Fruit fly (Drosophila melanogaster) whole organism, embryonic: ENCODE results near the gene Prp39.
A peak's percentile ranks its signal among the peaks of the same experiment; 100 is the strongest.

ENCODE experiments used
- B-H2 ChIP-seq: fragments of 200-800 bp; sonication (Bioruptor generic); optimal IDR thresholded peaks from 2 replicates; lab custom pipeline; 2018; ENCODE audit warnings: missing biosample characterization, mild to moderate bottlenecking, missing genetic modification characterization
- CG11695 ChIP-seq: fragments of 200-800 bp; sonication (Bioruptor generic); IDR thresholded peaks from 3 replicates; pipeline ENCODE4 v1.3.6; 2022; ENCODE audit warnings: missing biosample characterization, missing genetic modification characterization
- CG12219 ChIP-seq: fragments of 200-800 bp; sonication (Bioruptor generic); optimal IDR thresholded peaks from 3 replicates; lab custom pipeline; 2018; ENCODE audit warnings: missing biosample characterization, mild to moderate bottlenecking, missing genetic modification characterization
- CG13296 ChIP-seq: fragments of 200-800 bp; sonication (Bioruptor generic); optimal IDR thresholded peaks from 3 replicates; lab custom pipeline; 2018; ENCODE audit warnings: missing biosample characterization, mild to moderate bottlenecking, missing genetic modification characterization
- CG14014 ChIP-seq: fragments of 200-800 bp; sonication (Bioruptor generic); IDR thresholded peaks from 2 replicates; pipeline ENCODE4 v1.3.6; 2022; ENCODE audit warnings: missing biosample characterization, missing genetic modification characterization
- CG14710 ChIP-seq: fragments of 200-800 bp; sonication (Bioruptor generic); optimal IDR thresholded peaks from 3 replicates; lab custom pipeline; 2019; ENCODE audit warnings: missing biosample characterization, mild to moderate bottlenecking, missing genetic modification characterization, moderate library complexity
- CG14860 ChIP-seq: fragments of 200-800 bp; sonication (Bioruptor generic); IDR thresholded peaks from 3 replicates; pipeline ENCODE4 v1.3.6; 2022; ENCODE audit warnings: missing biosample characterization, missing genetic modification characterization; ENCODE audit not compliant: partially characterized antibody
- CG15479 ChIP-seq: fragments of 200-800 bp; sonication (Bioruptor generic); optimal IDR thresholded peaks from 3 replicates; lab custom pipeline; 2019; ENCODE audit warnings: missing biosample characterization, mild to moderate bottlenecking, missing genetic modification characterization, moderate library complexity
- CG16863 ChIP-seq: fragments of 200-800 bp; sonication (Bioruptor generic); optimal IDR thresholded peaks from 3 replicates; lab custom pipeline; 2016; ENCODE audit warnings: missing biosample characterization, missing genetic modification characterization
- CG17359 ChIP-seq: fragments of 200-800 bp; sonication (Bioruptor generic); optimal IDR thresholded peaks from 3 replicates; lab custom pipeline; 2018; ENCODE audit warnings: missing biosample characterization, mild to moderate bottlenecking, missing genetic modification characterization, moderate library complexity
- CG18011 ChIP-seq: fragments of 200-800 bp; sonication (Bioruptor generic); optimal IDR thresholded peaks from 2 replicates; lab custom pipeline; 2017; ENCODE audit warnings: missing biosample characterization, missing genetic modification characterization, mild to moderate bottlenecking, moderate library complexity, missing genotype
- CG32767 ChIP-seq: fragments of 200-800 bp; sonication (Bioruptor generic); IDR thresholded peaks from 2 replicates; pipeline ENCODE4 v1.3.6; 2022; ENCODE audit warnings: missing biosample characterization, missing genetic modification characterization
- CG34376 ChIP-seq: fragments of 200-800 bp; sonication (Bioruptor generic); optimal IDR thresholded peaks from 2 replicates; lab custom pipeline; 2018; ENCODE audit warnings: missing biosample characterization, mild to moderate bottlenecking, missing genetic modification characterization
- CG3726 ChIP-seq: fragments of 200-800 bp; sonication (Bioruptor generic); IDR thresholded peaks from 3 replicates; pipeline ENCODE4, ENCODE4 v1.3.6; 2022; ENCODE audit warnings: missing biosample characterization, missing genetic modification characterization
- CG5953 ChIP-seq: fragments of 200-800 bp; sonication (Bioruptor generic); IDR thresholded peaks from 2 replicates; pipeline ENCODE4 v1.3.6; 2022; ENCODE audit warnings: missing biosample characterization, missing genetic modification characterization
- CG6175 ChIP-seq: fragments of 200-800 bp; sonication (Bioruptor generic); IDR thresholded peaks from 3 replicates; pipeline ENCODE4 v1.3.6; 2022; ENCODE audit warnings: missing biosample characterization, missing genetic modification characterization
- CG6654 ChIP-seq: fragments of 200-800 bp; sonication (Bioruptor generic); optimal IDR thresholded peaks from 2 replicates; lab custom pipeline; 2017; ENCODE audit warnings: missing biosample characterization, mild to moderate bottlenecking, missing genetic modification characterization
- CkIIα-i1 ChIP-seq: fragments of 200-800 bp; sonication (Bioruptor generic); IDR thresholded peaks from 2 replicates; pipeline ENCODE4 v1.3.6; 2022; ENCODE audit warnings: missing biosample characterization, missing genetic modification characterization
- Deaf1 ChIP-seq: fragments of 200-800 bp; optimal IDR thresholded peaks from 3 replicates; lab custom pipeline; 2019; ENCODE audit warnings: missing biosample characterization, mild to moderate bottlenecking, missing genetic modification characterization, moderate library complexity
- Dek ChIP-seq: fragments of 200-800 bp; sonication (Bioruptor generic); optimal IDR thresholded peaks from 3 replicates; lab custom pipeline; 2019; ENCODE audit warnings: missing biosample characterization, mild to moderate bottlenecking, missing genetic modification characterization, moderate library complexity
- Elba2 ChIP-seq: fragments of 200-800 bp; sonication (Bioruptor generic); optimal IDR thresholded peaks from 3 replicates; lab custom pipeline; 2016; ENCODE audit warnings: missing biosample characterization, missing genetic modification characterization
- Ets65A ChIP-seq: fragments of 200-800 bp; sonication (Bioruptor generic); peaks from one replicate; lab custom pipeline; 2016; ENCODE audit warnings: missing biosample characterization, missing genetic modification characterization
- Fer2 ChIP-seq: fragments of 200-800 bp; sonication (Bioruptor generic); optimal IDR thresholded peaks from 2 replicates; lab custom pipeline; 2018; ENCODE audit warnings: missing biosample characterization, mild to moderate bottlenecking, missing genetic modification characterization, moderate library complexity
- H2.0 ChIP-seq: fragments of 200-800 bp; sonication (Bioruptor generic); IDR thresholded peaks from 2 replicates; pipeline ENCODE4 v1.3.6; 2022; ENCODE audit warnings: missing biosample characterization, missing genetic modification characterization
- Hr39 ChIP-seq: fragments of >200 bp; optimal IDR thresholded peaks from 2 replicates; lab custom pipeline; 2017
- Hr78 ChIP-seq, 2 experiments: fragments of 200-800 bp in 1 of 2; fragments of >200 bp in 1 of 2; sonication (Bioruptor generic) in 1 of 2; optimal IDR thresholded peaks; 2 replicates each; lab custom pipeline; 2017 to 2019; ENCODE audit warnings: missing biosample characterization in 2 of 2, missing genetic modification characterization in 2 of 2, mild to moderate bottlenecking in 1 of 2, moderate library complexity in 1 of 2
- MBD-R2 ChIP-seq: fragments of 200-800 bp; sonication (Bioruptor generic); IDR thresholded peaks from 2 replicates; pipeline ENCODE4 v1.3.6; 2022; ENCODE audit warnings: missing biosample characterization, missing genetic modification characterization
- Poxn ChIP-seq: fragments of 200-800 bp; sonication (Bioruptor generic); IDR thresholded peaks from 2 replicates; pipeline ENCODE4 v1.3.6; 2022; ENCODE audit warnings: missing biosample characterization, missing genetic modification characterization
- Rfx ChIP-seq: fragments of 200-800 bp; sonication (Bioruptor generic); IDR thresholded peaks from 2 replicates; pipeline ENCODE4 v1.3.6; 2022; ENCODE audit warnings: missing biosample characterization, missing genetic modification characterization
- Side ChIP-seq: fragments of 200-800 bp; sonication (Bioruptor generic); optimal IDR thresholded peaks from 2 replicates; lab custom pipeline; 2016; ENCODE audit warnings: missing biosample characterization, missing genetic modification characterization
- Sox102F ChIP-seq: fragments of 200-800 bp; sonication (Bioruptor generic); optimal IDR thresholded peaks from 2 replicates; lab custom pipeline; 2018; ENCODE audit warnings: missing biosample characterization, mild to moderate bottlenecking, missing genetic modification characterization, moderate library complexity
- Vsx1 ChIP-seq: fragments of 200-800 bp; sonication (Bioruptor generic); optimal IDR thresholded peaks from 2 replicates; lab custom pipeline; 2017; ENCODE audit warnings: missing biosample characterization, mild to moderate bottlenecking, missing genetic modification characterization, missing genetic modification reagents
- Xbp1 ChIP-seq: fragments of 200-800 bp; sonication (Bioruptor generic); optimal IDR thresholded peaks from 3 replicates; lab custom pipeline; 2016; ENCODE audit warnings: missing biosample characterization, mild to moderate bottlenecking, missing genetic modification characterization
- cwo ChIP-seq: fragments of 200-800 bp; sonication (Bioruptor generic); optimal IDR thresholded peaks from 3 replicates; lab custom pipeline; 2017; ENCODE audit warnings: missing biosample characterization, missing genetic modification characterization, mild to moderate bottlenecking, moderate library complexity, missing genetic modification reagents
- ems ChIP-seq: fragments of 200-800 bp; sonication (Bioruptor generic); optimal IDR thresholded peaks from 3 replicates; lab custom pipeline; 2016; ENCODE audit warnings: missing biosample characterization, missing genetic modification characterization
- fd102C ChIP-seq: fragments of 200-800 bp; sonication (Bioruptor generic); optimal IDR thresholded peaks from 2 replicates; lab custom pipeline; 2018; ENCODE audit warnings: missing biosample characterization, mild to moderate bottlenecking, missing genetic modification characterization, moderate library complexity
- gsb ChIP-seq: fragments of 200-800 bp; sonication (Bioruptor generic); IDR thresholded peaks from 2 replicates; pipeline ENCODE4 v1.3.6; 2022; ENCODE audit warnings: missing biosample characterization, missing genetic modification characterization
- hkb ChIP-seq, 2 experiments: fragments of 200-800 bp in 1 of 2; fragments of >200 bp in 1 of 2; sonication (Bioruptor generic) in 1 of 2; IDR thresholded peaks in 1 of 2; optimal IDR thresholded peaks in 1 of 2; 2 replicates each; pipeline versions ENCODE4 v1.3.6 to Lab custom; 2017 to 2022; ENCODE audit warnings: missing biosample characterization in 1 of 2, missing genetic modification characterization in 1 of 2
- ind ChIP-seq: fragments of 200-800 bp; sonication (Bioruptor generic); optimal IDR thresholded peaks from 3 replicates; lab custom pipeline; 2016; ENCODE audit warnings: missing biosample characterization, missing genetic modification characterization
- lilli ChIP-seq: fragments of 200-800 bp; sonication (Bioruptor generic); optimal IDR thresholded peaks from 3 replicates; lab custom pipeline; 2016; ENCODE audit warnings: missing biosample characterization, missing genetic modification characterization
- lov ChIP-seq, 2 experiments: fragments of 200-800 bp in 1 of 2; fragments of >200 bp in 1 of 2; sonication (Bioruptor generic) in 1 of 2; IDR thresholded peaks in 1 of 2; optimal IDR thresholded peaks in 1 of 2; 2 replicates in 1 of 2; 3 replicates in 1 of 2; pipeline versions ENCODE4 v1.3.6 to Lab custom; 2017 to 2022; ENCODE audit warnings: missing biosample characterization in 1 of 2, missing genetic modification characterization in 1 of 2
- nerfin-2 ChIP-seq: fragments of 200-800 bp; sonication (Bioruptor generic); IDR thresholded peaks from 2 replicates; pipeline ENCODE4 v1.3.6; 2022; ENCODE audit warnings: missing biosample characterization, missing genetic modification characterization; ENCODE audit not compliant: partially characterized antibody
- sima ChIP-seq: fragments of 200-800 bp; sonication (Bioruptor generic); optimal IDR thresholded peaks from 2 replicates; lab custom pipeline; 2016; ENCODE audit warnings: missing biosample characterization, missing genetic modification characterization
- sisA ChIP-seq: fragments of 200-800 bp; sonication (Bioruptor generic); IDR thresholded peaks from 2 replicates; pipeline ENCODE4 v1.3.6; 2022; ENCODE audit warnings: missing biosample characterization, missing genetic modification characterization
- slou ChIP-seq: fragments of 200-800 bp; sonication (Bioruptor generic); optimal IDR thresholded peaks from 3 replicates; lab custom pipeline; 2016; ENCODE audit warnings: missing biosample characterization, missing genetic modification characterization
- sqz ChIP-seq: fragments of 200-800 bp; sonication (Bioruptor generic); optimal IDR thresholded peaks from 3 replicates; lab custom pipeline; 2018; ENCODE audit warnings: missing biosample characterization, mild to moderate bottlenecking, missing genetic modification characterization
- zf30C ChIP-seq: fragments of 200-800 bp; sonication (Bioruptor generic); optimal IDR thresholded peaks from 3 replicates; lab custom pipeline; 2018; ENCODE audit warnings: missing biosample characterization, mild to moderate bottlenecking, missing genetic modification characterization
- zfh1 ChIP-seq: fragments of 200-800 bp; sonication (Bioruptor generic); IDR thresholded peaks from 3 replicates; pipeline ENCODE4 v1.3.6; 2022; ENCODE audit warnings: missing biosample characterization, missing genetic modification characterization

Prp39 gene

DNA sequence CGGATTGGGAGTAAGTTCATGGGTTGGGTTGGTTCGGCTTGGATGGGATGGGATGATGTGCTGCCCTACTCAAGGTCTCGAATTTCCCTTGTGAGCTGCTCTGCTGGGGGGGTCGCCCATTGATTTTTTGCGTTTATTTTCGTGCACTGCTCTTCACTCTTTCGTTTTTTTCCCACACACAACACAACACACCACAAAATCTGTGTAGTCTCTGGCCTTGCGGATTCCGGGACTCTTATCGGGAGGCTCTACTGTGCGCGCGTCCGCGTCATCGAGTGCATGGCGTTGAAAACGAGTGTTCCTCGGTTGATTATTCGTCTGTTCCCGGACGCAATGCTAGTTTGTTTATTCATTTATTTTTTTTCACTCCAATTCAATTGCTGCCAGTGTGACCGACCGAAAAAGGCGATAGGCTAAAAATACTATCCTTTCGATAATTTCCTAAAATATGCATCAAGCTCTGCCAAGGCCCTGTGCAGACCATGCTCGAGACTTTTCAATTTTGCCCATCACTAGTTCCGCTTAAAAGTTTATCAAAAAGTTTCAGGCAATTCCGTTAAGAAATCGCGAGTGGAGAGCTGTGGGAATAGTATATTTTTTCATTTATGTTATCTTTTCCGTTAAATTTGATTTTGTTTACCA is 19.8 kb downstream of the Prp39 start, which contains the start of gene WASp (continued):
- TF ChIP-seq Elba2 (GFP tag; lab: Kevin White, UChicago) = peak; percentile 51
- no peak for TF ChIP-seq CG15479 (GFP tag; lab: Kevin White, UChicago)
- no peak for TF ChIP-seq Vsx1 (GFP tag; lab: Kevin White, UChicago)
- TF ChIP-seq CkIIα-i1 = no peak
- peak; percentile 78 for TF ChIP-seq zfh1
- peak; percentile 77 for TF ChIP-seq CG14710 (tag; lab: Kevin White, UChicago)
- peak; percentile 56 for TF ChIP-seq hkb (optimal IDR thresholded peaks at IDR 0.05; lab: Kevin White, UChicago)
- TF ChIP-seq hkb (GFP tag; IDR thresholded peaks at IDR 0.05; lab: Robert Waterston, UW) = peak; percentile 76
- 0 out of 2 replicates have a peak, but pooled peaks have one; percentile 22 for TF ChIP-seq CG5953 (GFP tag; lab: Robert Waterston, UW)
- TF ChIP-seq CG11695 = 0 out of 3 replicates have a peak, but pooled peaks have one; percentile 43
- TF ChIP-seq lilli (GFP tag; lab: Kevin White, UChicago) = peak; percentile 79
- TF ChIP-seq H2.0 (GFP tag; lab: Robert Waterston, UW) = peak; percentile 66
- peak; percentile 47 for TF ChIP-seq sima (GFP tag; lab: Kevin White, UChicago)
- TF ChIP-seq Sox102F (GFP tag; lab: Kevin White, UChicago) = peak; percentile 51
- TF ChIP-seq Poxn (GFP tag; lab: Robert Waterston, UW) = no peak
- peak; percentile 7 for TF ChIP-seq slou (GFP tag; lab: Kevin White, UChicago)
- TF ChIP-seq CG16863 (GFP tag; lab: Kevin White, UChicago) = peak; percentile 73
- TF ChIP-seq Hr39 = no peak
- TF ChIP-seq Side (GFP tag; lab: Kevin White, UChicago) = peak; percentile 82
- no peak for TF ChIP-seq nerfin-2
- 0 out of 3 replicates have a peak, but pooled peaks have one; percentile 30 for TF ChIP-seq CG3726 (GFP tag; lab: Robert Waterston, UW)
- peak; percentile 49 for TF ChIP-seq fd102C (GFP tag; lab: Kevin White, UChicago)
- no peak for TF ChIP-seq zf30C (GFP tag; lab: Kevin White, UChicago)
- peak; percentile 86 for TF ChIP-seq Rfx (GFP tag; lab: Robert Waterston, UW)
- TF ChIP-seq CG34376 (GFP tag; lab: Kevin White, UChicago) = peak; percentile 40
- TF ChIP-seq cwo (GFP tag; lab: Kevin White, UChicago) = no peak
- TF ChIP-seq CG13296 (GFP tag; lab: Kevin White, UChicago) = no peak
- TF ChIP-seq gsb = peak; percentile 45; the same call in 1 of the 2 replicates
- 0 out of 2 replicates have a peak, but pooled peaks have one; percentile 27 for TF ChIP-seq CG32767 (GFP tag; lab: Robert Waterston, UW)
- peak; percentile 85 for TF ChIP-seq B-H2 (GFP tag; lab: Kevin White, UChicago)
- TF ChIP-seq Fer2 (tag; lab: Kevin White, UChicago) = peak; percentile 18
- peak; percentile 72 for TF ChIP-seq ems (GFP tag; lab: Kevin White, UChicago)
- peak; percentile 80 for TF ChIP-seq Xbp1 (GFP tag; lab: Kevin White, UChicago)
- peak; percentile 59; the same call in 1 of the 2 replicates for TF ChIP-seq CG14014 (GFP tag; lab: Robert Waterston, UW)
- TF ChIP-seq sqz = no peak
- TF ChIP-seq lov (optimal IDR thresholded peaks at IDR 0.05; lab: Kevin White, UChicago) = no peak
- peak; percentile 83; the same call in 2 of the 3 replicates for TF ChIP-seq lov (GFP tag; IDR thresholded peaks at IDR 0.05; lab: Robert Waterston, UW)
- TF ChIP-seq Dek = peak; percentile 72
- peak; percentile 99 for TF ChIP-seq Ets65A (GFP tag; lab: Kevin White, UChicago)
- peak; percentile 77 for TF ChIP-seq MBD-R2
- peak; percentile 53; the same call in 1 of the 3 replicates for TF ChIP-seq CG14860 (GFP tag; lab: Robert Waterston, UW)
- peak; percentile 57 for TF ChIP-seq CG12219 (GFP tag; lab: Kevin White, UChicago)
- no peak for TF ChIP-seq Hr78 (GFP tag; optimal IDR thresholded peaks at IDR 0.05; lab: Kevin White, UChicago)
- TF ChIP-seq CG6175 (GFP tag; lab: Robert Waterston, UW) = no peak
- peak; percentile 66 for TF ChIP-seq CG18011 (GFP tag; lab: Kevin White, UChicago)
- no peak for TF ChIP-seq ind (GFP tag; lab: Kevin White, UChicago)
- peak; percentile 8 for TF ChIP-seq CG6654 (GFP tag; lab: Kevin White, UChicago)
- TF ChIP-seq CG17359 = no peak
- TF ChIP-seq Deaf1 (tag; lab: Kevin White, UChicago) = no peak
- no peak for TF ChIP-seq sisA (GFP tag; lab: Robert Waterston, UW)
